Fruit fly (Drosophila melanogaster) whole organism, embryonic: ENCODE results near the gene e.

Source experiments
- Blimp-1 ChIP-seq: fragments of 200-800 bp; sonication (Bioruptor generic); optimal IDR thresholded peaks from 3 replicates; lab custom pipeline; 2018; ENCODE audit warnings: missing biosample characterization, missing genetic modification characterization, mild to moderate bottlenecking, moderate library complexity, missing genetic modification reagents
- CG10321 ChIP-seq: fragments of 200-800 bp; sonication (Bioruptor generic); IDR thresholded peaks from 2 replicates; pipeline ENCODE4 v1.3.6; 2022; ENCODE audit warnings: missing biosample characterization, missing genetic modification characterization
- CG10543 ChIP-seq: fragments of 200-800 bp; sonication (Bioruptor generic); optimal IDR thresholded peaks from 3 replicates; lab custom pipeline; 2017; ENCODE audit warnings: missing biosample characterization, mild to moderate bottlenecking, missing genetic modification characterization, moderate library complexity
- CG12219 ChIP-seq: fragments of 200-800 bp; sonication (Bioruptor generic); optimal IDR thresholded peaks from 3 replicates; lab custom pipeline; 2018; ENCODE audit warnings: missing biosample characterization, mild to moderate bottlenecking, missing genetic modification characterization
- CG15514 ChIP-seq: fragments of 200-800 bp; sonication (Bioruptor generic); optimal IDR thresholded peaks from 3 replicates; lab custom pipeline; 2017; ENCODE audit warnings: missing biosample characterization, missing genetic modification characterization, mild to moderate bottlenecking, moderate library complexity, missing genetic modification reagents
- CG1647 ChIP-seq: fragments of 200-800 bp; sonication (Bioruptor generic); optimal IDR thresholded peaks from 3 replicates; lab custom pipeline; 2016; ENCODE audit warnings: missing biosample characterization, missing genetic modification characterization
- CG17359 ChIP-seq: fragments of 200-800 bp; sonication (Bioruptor generic); optimal IDR thresholded peaks from 3 replicates; lab custom pipeline; 2018; ENCODE audit warnings: missing biosample characterization, mild to moderate bottlenecking, missing genetic modification characterization, moderate library complexity
- CG17802 ChIP-seq: fragments of 200-800 bp; sonication (Bioruptor generic); optimal IDR thresholded peaks from 2 replicates; lab custom pipeline; 2018; ENCODE audit warnings: missing biosample characterization, mild to moderate bottlenecking, missing genetic modification characterization, moderate library complexity
- CG17912 ChIP-seq: fragments of 200-800 bp; sonication (Bioruptor generic); optimal IDR thresholded peaks from 2 replicates; lab custom pipeline; 2018; ENCODE audit warnings: missing biosample characterization, mild to moderate bottlenecking, missing genetic modification characterization
- CG2120 ChIP-seq: fragments of 200-800 bp; sonication (Bioruptor generic); optimal IDR thresholded peaks from 3 replicates; lab custom pipeline; 2016; ENCODE audit warnings: missing biosample characterization, missing genetic modification characterization
- CG34422 ChIP-seq: fragments of 200-800 bp; sonication (Bioruptor generic); IDR thresholded peaks from 3 replicates; pipeline ENCODE4 v1.3.6; 2022; ENCODE audit warnings: missing biosample characterization, missing genetic modification characterization
- CG4404 ChIP-seq: fragments of 200-800 bp; sonication (Bioruptor generic); IDR thresholded peaks from 2 replicates; pipeline ENCODE4 v1.3.6; 2022; ENCODE audit warnings: missing biosample characterization, missing genetic modification characterization
- CG7556 ChIP-seq: fragments of 200-800 bp; sonication (Bioruptor generic); optimal IDR thresholded peaks from 2 replicates; lab custom pipeline; 2017; ENCODE audit warnings: missing biosample characterization, mild to moderate bottlenecking, missing genetic modification characterization
- CG7745 ChIP-seq: fragments of 200-800 bp; sonication (Bioruptor generic); optimal IDR thresholded peaks from 2 replicates; lab custom pipeline; 2018; ENCODE audit warnings: missing biosample characterization, mild to moderate bottlenecking, missing genetic modification characterization, moderate library complexity
- CG8281 ChIP-seq: fragments of 200-800 bp; sonication (Bioruptor generic); optimal IDR thresholded peaks from 2 replicates; lab custom pipeline; 2018; ENCODE audit warnings: missing biosample characterization, mild to moderate bottlenecking, missing genetic modification characterization, moderate library complexity
- D19B ChIP-seq: fragments of 200-800 bp; sonication (Bioruptor generic); optimal IDR thresholded peaks from 2 replicates; lab custom pipeline; 2017; ENCODE audit warnings: missing biosample characterization, mild to moderate bottlenecking, missing genetic modification characterization
- Ets65A ChIP-seq: fragments of 200-800 bp; sonication (Bioruptor generic); peaks from one replicate; lab custom pipeline; 2016; ENCODE audit warnings: missing biosample characterization, missing genetic modification characterization
- Fer2 ChIP-seq: fragments of 200-800 bp; sonication (Bioruptor generic); optimal IDR thresholded peaks from 2 replicates; lab custom pipeline; 2018; ENCODE audit warnings: missing biosample characterization, mild to moderate bottlenecking, missing genetic modification characterization, moderate library complexity
- Hsf ChIP-seq: fragments of 200-800 bp; sonication (Bioruptor generic); optimal IDR thresholded peaks from 3 replicates; lab custom pipeline; 2016; ENCODE audit warnings: missing biosample characterization, missing genetic modification characterization
- Jarid2 ChIP-seq: fragments of 200-800 bp; sonication (Bioruptor generic); optimal IDR thresholded peaks from 3 replicates; lab custom pipeline; 2017; ENCODE audit warnings: mild to moderate bottlenecking, missing biosample characterization, missing genetic modification reagents, missing genetic modification characterization
- MTF-1 ChIP-seq: fragments of 200-800 bp; sonication (Bioruptor generic); optimal IDR thresholded peaks from 2 replicates; lab custom pipeline; 2018; ENCODE audit warnings: missing biosample characterization, mild to moderate bottlenecking, missing genetic modification characterization, borderline replicate concordance
- Med ChIP-seq: fragments of 200-800 bp; sonication (Bioruptor generic); peaks from one replicate; lab custom pipeline; 2016; ENCODE audit warnings: missing biosample characterization, missing genetic modification characterization, mild to moderate bottlenecking, inconsistent platforms, moderate library complexity
- Neu2 ChIP-seq: fragments of 200-800 bp; sonication (Bioruptor generic); optimal IDR thresholded peaks from 3 replicates; lab custom pipeline; 2016; ENCODE audit warnings: missing biosample characterization, missing genetic modification characterization, borderline replicate concordance
- Stat92E ChIP-seq, 3 experiments: fragments of >200 bp in 2 of 3; fragments of 200-800 bp in 1 of 3; sonication (Bioruptor generic) in 1 of 3; optimal IDR thresholded peaks; 2 replicates each; lab custom pipeline; 2017 to 2019; ENCODE audit warnings: missing biosample characterization in 3 of 3, missing genetic modification characterization in 3 of 3, mild to moderate bottlenecking in 1 of 3, moderate library complexity in 1 of 3
- Usf ChIP-seq: fragments of 200-800 bp; sonication (Bioruptor generic); optimal IDR thresholded peaks from 2 replicates; lab custom pipeline; 2017; ENCODE audit warnings: missing genotype, missing biosample characterization, missing genetic modification characterization
- aop ChIP-seq: fragments of 200-800 bp; sonication (Bioruptor generic); IDR thresholded peaks from 2 replicates; pipeline ENCODE4 v1.3.6; 2022; ENCODE audit warnings: missing biosample characterization, missing genetic modification characterization
- ap ChIP-seq: fragments of 200-800 bp; sonication (Bioruptor generic); IDR thresholded peaks from 2 replicates; pipeline ENCODE4 v1.3.6; 2022; ENCODE audit warnings: missing biosample characterization, missing genetic modification characterization
- ara ChIP-seq: fragments of 200-800 bp; sonication (Bioruptor generic); IDR thresholded peaks from 2 replicates; pipeline ENCODE4 v1.3.6; 2022; ENCODE audit warnings: missing biosample characterization, missing genetic modification characterization
- chinmo ChIP-seq: fragments of 200-800 bp; sonication (Bioruptor generic); IDR thresholded peaks from 4 replicates; pipeline ENCODE4 v1.3.6; 2022; ENCODE audit warnings: missing biosample characterization, missing genetic modification characterization; ENCODE audit not compliant: partially characterized antibody
- chm ChIP-seq: fragments of 200-800 bp; sonication (Bioruptor generic); IDR thresholded peaks from 2 replicates; pipeline ENCODE4 v1.3.6; 2022; ENCODE audit warnings: missing biosample characterization, missing genetic modification characterization
- dati ChIP-seq: fragments of 200-800 bp; sonication (Bioruptor generic); IDR thresholded peaks from 2 replicates; pipeline ENCODE4 v1.3.6; 2022; ENCODE audit warnings: missing biosample characterization, missing genetic modification characterization
- dmrt99B ChIP-seq: fragments of 200-800 bp; sonication (Bioruptor generic); optimal IDR thresholded peaks from 2 replicates; lab custom pipeline; 2018; ENCODE audit warnings: missing biosample characterization, mild to moderate bottlenecking, missing genetic modification characterization, moderate library complexity
- ewg ChIP-seq: fragments of 200-800 bp; sonication (Bioruptor generic); optimal IDR thresholded peaks from 3 replicates; lab custom pipeline; 2017; ENCODE audit warnings: mild to moderate bottlenecking, missing biosample characterization, missing genetic modification reagents, missing genetic modification characterization
- exex ChIP-seq: fragments of 200-800 bp; sonication (Bioruptor generic); optimal IDR thresholded peaks from 4 replicates; lab custom pipeline; 2018; ENCODE audit warnings: missing biosample characterization, mild to moderate bottlenecking, missing genetic modification characterization, moderate library complexity
- fu2 ChIP-seq: fragments of 200-800 bp; sonication (Bioruptor generic); optimal IDR thresholded peaks from 2 replicates; lab custom pipeline; 2016; ENCODE audit warnings: missing biosample characterization, missing genetic modification characterization
- gcm2 ChIP-seq: fragments of 200-800 bp; sonication (Bioruptor generic); optimal IDR thresholded peaks from 2 replicates; lab custom pipeline; 2016; ENCODE audit warnings: missing biosample characterization, missing genetic modification characterization
- insv ChIP-seq, 2 experiments: fragments of 200-800 bp; sonication (Bioruptor generic); optimal IDR thresholded peaks; 3 replicates each; lab custom pipeline; 2016 to 2018; ENCODE audit warnings: missing biosample characterization in 2 of 2, missing genetic modification characterization in 2 of 2
- kah ChIP-seq: fragments of 200-800 bp; sonication (Bioruptor generic); optimal IDR thresholded peaks from 2 replicates; lab custom pipeline; 2018; ENCODE audit warnings: missing biosample characterization, mild to moderate bottlenecking, missing genetic modification characterization
- mirr ChIP-seq: fragments of 200-800 bp; sonication (Bioruptor generic); optimal IDR thresholded peaks from 3 replicates; lab custom pipeline; 2018; ENCODE audit warnings: missing biosample characterization, mild to moderate bottlenecking, missing genetic modification characterization
- nau ChIP-seq: fragments of 200-800 bp; sonication (Bioruptor generic); optimal IDR thresholded peaks from 3 replicates; lab custom pipeline; 2017; ENCODE audit warnings: missing biosample characterization, mild to moderate bottlenecking, missing genetic modification characterization, missing genetic modification reagents
- p53 ChIP-seq: fragments of 200-800 bp; sonication (Bioruptor generic); optimal IDR thresholded peaks from 2 replicates; lab custom pipeline; 2016; ENCODE audit warnings: missing biosample characterization, missing genetic modification characterization
- pum ChIP-seq: fragments of 200-800 bp; sonication (Bioruptor generic); optimal IDR thresholded peaks from 2 replicates; lab custom pipeline; 2016; ENCODE audit warnings: missing biosample characterization, missing genetic modification characterization
- ranshi ChIP-seq: fragments of 200-800 bp; sonication (Bioruptor generic); IDR thresholded peaks from 2 replicates; pipeline ENCODE4 v1.3.6; 2022; ENCODE audit warnings: missing biosample characterization, missing genetic modification characterization
- sd ChIP-seq: fragments of 200-800 bp; sonication (Bioruptor generic); optimal IDR thresholded peaks from 3 replicates; lab custom pipeline; 2018; ENCODE audit warnings: missing biosample characterization, mild to moderate bottlenecking, missing genetic modification characterization, moderate library complexity
- sr ChIP-seq: fragments of 200-800 bp; sonication (Bioruptor generic); IDR thresholded peaks from 3 replicates; pipeline ENCODE4 v1.3.6; 2022; ENCODE audit warnings: missing biosample characterization, missing genetic modification characterization
- sug ChIP-seq: fragments of 200-800 bp; optimal IDR thresholded peaks from 2 replicates; lab custom pipeline; 2019; ENCODE audit warnings: missing biosample characterization, mild to moderate bottlenecking, missing genetic modification characterization, moderate library complexity
- unc-4 ChIP-seq: fragments of 200-800 bp; sonication (Bioruptor generic); IDR thresholded peaks from 2 replicates; pipeline ENCODE4 v1.3.6; 2022; ENCODE audit warnings: missing biosample characterization, missing genetic modification characterization; ENCODE audit not compliant: partially characterized antibody
- unpg ChIP-seq: fragments of 200-800 bp; sonication (Bioruptor generic); optimal IDR thresholded peaks from 3 replicates; lab custom pipeline; 2018; ENCODE audit warnings: missing biosample characterization, mild to moderate bottlenecking, missing genetic modification characterization, moderate library complexity

e gene

dm6 chr3R:21199085-21199899, 37.7 kb downstream of the e start (continued):
- TF ChIP-seq ara (GFP tag; lab: Robert Waterston, UW) (no peak), unpg (no peak), pum (no peak), mirr (GFP tag; lab: Kevin White, UChicago) (peak; percentile 38), sd (tag; lab: Kevin White, UChicago) (peak; percentile 25), CG2120 (GFP tag; lab: Kevin White, UChicago) (no peak), ap (no peak), CG7556 (GFP tag; lab: Kevin White, UChicago) (no peak), dati (GFP tag; lab: Robert Waterston, UW) (no peak), CG17912 (GFP tag; lab: Kevin White, UChicago) (no peak), CG15514 (GFP tag; lab: Kevin White, UChicago) (no peak), chinmo (GFP tag; lab: Robert Waterston, UW) (0 out of 4 replicates have a peak, but pooled peaks have one; percentile 50), CG17359 (tag; lab: Kevin White, UChicago) (no peak), chm (GFP tag; lab: Robert Waterston, UW) (0 out of 2 replicates have a peak, but pooled peaks have one; percentile 22), MTF-1 (peak; percentile 53), fu2 (GFP tag; lab: Kevin White, UChicago) (no peak), Jarid2 (GFP tag; lab: Kevin White, UChicago) (peak; percentile 47), CG8281 (tag; lab: Kevin White, UChicago) (no peak), exex (peak; percentile 55), ewg (GFP tag; lab: Kevin White, UChicago) (no peak), CG12219 (GFP tag; lab: Kevin White, UChicago) (no peak), D19B (GFP tag; lab: Kevin White, UChicago) (no peak), CG34422 (GFP tag; lab: Robert Waterston, UW) (peak; percentile 10; the same call in 1 of the 3 replicates), nau (GFP tag; lab: Kevin White, UChicago) (no peak), Blimp-1 (no peak), dmrt99B (tag; lab: Kevin White, UChicago) (no peak), Hsf (GFP tag; lab: Kevin White, UChicago) (no peak), insv (GFP tag; optimal IDR thresholded peaks at IDR 0.05; lab: Kevin White, UChicago) (no peak), ranshi (GFP tag; lab: Robert Waterston, UW) (peak; percentile 4; the same call in 1 of the 2 replicates), CG7745 (no peak), Neu2 (GFP tag; lab: Kevin White, UChicago) (no peak), sug (peak; percentile 82), p53 (GFP tag; lab: Kevin White, UChicago) (no peak), CG1647 (GFP tag; lab: Kevin White, UChicago) (no peak), Med (peak; percentile 37), kah (peak; percentile 31), CG10543 (GFP tag; lab: Kevin White, UChicago) (peak; percentile 48), Ets65A (GFP tag; lab: Kevin White, UChicago) (no peak), gcm2 (GFP tag; lab: Kevin White, UChicago) (no peak), unc-4 (GFP tag; lab: Robert Waterston, UW) (no peak), CG10321 (GFP tag; lab: Robert Waterston, UW) (no peak), Stat92E (GFP tag; optimal IDR thresholded peaks at IDR 0.05; lab: Kevin White, UChicago) (no peak), CG4404 (GFP tag; lab: Robert Waterston, UW) (no peak), Fer2 (no peak), sr (GFP tag; lab: Robert Waterston, UW) (peak; percentile 94), Usf (GFP tag; lab: Kevin White, UChicago) (no peak), CG17802 (tag; lab: Kevin White, UChicago) (no peak), aop (GFP tag; lab: Robert Waterston, UW) (no peak)
